Worm (Caenorhabditis elegans) whole organism, midembryonic: ENCODE measurements around the gene F38H4.5.

Experiments used
- flt-1 ChIP-seq: fragments of 200-800 bp; sonication (Bioruptor generic); IDR thresholded peaks from 2 replicates; pipeline ENCODE4 v1.3.6; 2022; ENCODE audit warnings: missing genetic modification characterization, missing compliant biosample characterization
- klf-2 ChIP-seq: fragments of 200-800 bp; sonication (Bioruptor generic); conservative IDR thresholded peaks from 2 replicates; pipeline ENCODE4 v1.3.6; 2022; ENCODE audit warnings: missing genetic modification reagents, missing genetic modification characterization, missing compliant biosample characterization
- ztf-23 ChIP-seq: fragments of 200-800 bp; sonication (Bioruptor generic); IDR thresholded peaks from 2 replicates; pipeline ENCODE4 v1.3.6; 2022; ENCODE audit warnings: missing genetic modification reagents, missing genetic modification characterization, missing compliant biosample characterization
- ztf-29 ChIP-seq: fragments of 200-800 bp; sonication (Bioruptor generic); IDR thresholded peaks from 2 replicates; pipeline ENCODE4 v1.3.6; 2022; ENCODE audit warnings: missing genetic modification reagents, missing genetic modification characterization, missing compliant biosample characterization

DNA sequence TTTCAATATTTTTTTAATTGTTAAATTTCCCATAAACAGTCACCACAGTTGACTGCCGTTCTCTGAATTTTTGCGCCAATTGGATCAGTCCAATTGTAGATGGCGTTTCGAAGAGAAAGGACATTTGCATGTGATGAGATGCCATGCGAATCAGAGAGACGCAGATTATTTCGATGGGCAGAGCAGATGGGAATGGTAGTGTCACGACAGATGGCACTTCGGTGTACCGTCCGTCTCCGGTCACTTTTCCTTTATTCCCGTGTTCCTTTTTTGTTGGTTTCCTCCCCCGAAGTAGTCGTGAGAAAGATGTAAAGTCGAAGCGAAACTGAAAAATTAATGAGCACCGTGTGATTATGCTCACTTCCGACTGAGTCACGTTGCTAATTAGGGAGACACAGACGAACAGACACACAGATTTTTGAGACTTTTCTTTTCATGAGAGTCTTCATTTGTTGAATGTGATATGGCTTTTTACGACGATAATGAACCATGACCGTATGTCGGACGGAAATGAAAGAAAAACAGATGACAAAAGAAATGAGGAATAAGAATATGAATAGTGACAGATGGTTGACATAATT lies 15.8 kb downstream of the F38H4.5 start:
- no peak for TF ChIP-seq flt-1 (GFP tag; lab: Robert Waterston, UW)
- TF ChIP-seq klf-2 (GFP tag; lab: Robert Waterston, UW), result no peak
- no peak for TF ChIP-seq ztf-23 (GFP tag; lab: Robert Waterston, UW)
- no peak for TF ChIP-seq ztf-29 (GFP tag; lab: Robert Waterston, UW)
